Worm (Caenorhabditis elegans): ENCODE measurements around the gene C40A11.4.

Gene C40A11.4

DNA sequence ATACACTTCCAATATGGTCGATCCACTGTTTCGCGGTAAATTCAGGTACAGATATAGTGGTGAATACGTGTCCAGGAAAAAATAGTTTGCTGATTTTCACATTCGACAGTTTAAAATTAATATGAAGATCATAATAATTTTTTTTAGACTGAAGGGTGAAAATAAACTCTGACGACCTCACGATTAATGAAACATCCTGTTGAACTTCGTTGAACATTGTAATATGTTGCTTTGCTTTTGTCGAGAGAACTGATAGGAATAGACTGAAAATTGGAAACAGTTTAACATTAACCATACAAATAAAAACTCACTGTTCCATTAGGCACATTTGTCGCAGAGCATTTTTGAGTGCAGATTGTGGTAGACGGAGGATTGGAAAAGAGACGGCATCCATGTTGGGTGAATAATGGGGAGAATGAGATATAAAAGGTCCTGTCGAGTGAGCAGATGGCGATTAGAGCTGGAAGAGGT lies 43.7 kb upstream of the C40A11.4 start, which contains the start of gene fbxb-37:
Gene fbxb-37 (minus strand): TSS at position 421 of the 471 bp plus-strand sequence.
- TF ChIP-seq unc-62 (GFP tag; optimal IDR thresholded peaks at IDR 0.05) (no peak), nhr-90 (tag; optimal IDR thresholded peaks at IDR 0.05) (no peak), ztf-6 (GFP tag; IDR thresholded peaks at IDR 0.05) (no peak), dpff-1 (tag; optimal IDR thresholded peaks at IDR 0.05) (no peak), madf-10 (tag; optimal IDR thresholded peaks at IDR 0.05) (no peak), F22D6.2 (tag; optimal IDR thresholded peaks at IDR 0.05) (no peak), nhr-27 (tag; optimal IDR thresholded peaks at IDR 0.05) (no peak), unc-130 (GFP tag; optimal IDR thresholded peaks at IDR 0.05) (no peak), C17E4.6 (GFP tag; IDR thresholded peaks at IDR 0.05) (no peak), hlh-26 (GFP tag; conservative IDR thresholded peaks at IDR 0.05) (no peak), hlh-12 (tag; optimal IDR thresholded peaks at IDR 0.05) (no peak), snpc-1.1 (tag; optimal IDR thresholded peaks at IDR 0.05; ENCODE audit: insufficient read depth) (no peak), nhr-80 (tag; optimal IDR thresholded peaks at IDR 0.05) (no peak), K12H6.12 (tag; optimal IDR thresholded peaks at IDR 0.05) (no peak), pha-4 (tag; optimal IDR thresholded peaks at IDR 0.05) (no peak), mcd-1 (GFP tag; IDR thresholded peaks at IDR 0.05) (no peak), T07F8.4 (tag; optimal IDR thresholded peaks at IDR 0.05) (no peak), B0261.1 (tag; optimal IDR thresholded peaks at IDR 0.05) (no peak)

DNA sequence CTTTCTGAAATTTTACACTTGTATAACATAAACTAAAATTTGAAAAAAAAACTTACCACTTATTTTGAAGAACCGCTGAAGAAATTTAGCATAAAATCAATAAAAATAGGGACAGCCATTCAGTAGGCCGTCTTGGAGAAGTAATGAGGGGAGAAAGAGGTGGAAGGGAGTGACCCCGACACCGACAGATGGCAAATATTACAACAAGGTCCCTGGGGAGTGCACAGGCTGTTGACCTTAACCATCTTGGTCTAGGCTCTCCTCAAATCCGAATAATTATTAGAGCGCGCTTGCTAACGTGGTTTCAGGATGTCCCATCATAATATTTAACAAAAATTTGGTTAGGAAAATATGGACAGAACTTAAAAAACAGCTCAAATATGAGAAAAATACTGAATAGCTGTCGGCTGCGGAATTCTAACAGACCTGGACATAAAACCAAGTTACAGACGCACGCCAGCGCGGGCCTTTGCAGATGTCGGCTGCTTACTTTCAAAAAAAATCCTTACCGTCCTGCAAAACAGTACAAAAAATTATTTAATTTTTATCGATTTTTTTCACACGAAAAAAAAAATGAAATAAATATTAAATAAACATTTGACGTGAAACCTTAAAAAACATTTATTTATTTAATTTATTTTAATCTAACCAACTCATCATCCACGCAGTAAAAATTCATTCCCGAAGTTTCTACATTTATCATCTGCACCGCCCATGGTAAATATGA lies 42.1 kb upstream of the C40A11.4 start, which contains the start of gene T16A1.2:
Gene T16A1.2 (plus strand): TSS at position 677 of the 727 bp plus-strand sequence.
- TF ChIP-seq F37B4.10 (GFP tag; IDR thresholded peaks at IDR 0.05) (no peak), rcor-1 (GFP tag; IDR thresholded peaks at IDR 0.05) (no peak), sptf-2 (GFP tag; optimal IDR thresholded peaks at IDR 0.05) (no peak), unc-130 (GFP tag; optimal IDR thresholded peaks at IDR 0.05) (no peak), ccch-3 (GFP tag; optimal IDR thresholded peaks at IDR 0.05) (no peak), mel-28 (tag; optimal IDR thresholded peaks at IDR 0.05; ENCODE audit: borderline replicate concordance) (no peak), efl-1 (GFP tag; optimal IDR thresholded peaks at IDR 0.05) (no peak), F52B5.7 (tag; optimal IDR thresholded peaks at IDR 0.05) (no peak), madf-3 (GFP tag; IDR thresholded peaks at IDR 0.05) (no peak), lir-1 (GFP tag; conservative IDR thresholded peaks at IDR 0.05) (no peak), F22D6.2 (tag; optimal IDR thresholded peaks at IDR 0.05) (no peak), tlf-1 (GFP tag; optimal IDR thresholded peaks at IDR 0.05) (no peak), lin-54 (GFP tag; optimal IDR thresholded peaks at IDR 0.05) (no peak), hrde-1 (tag; optimal IDR thresholded peaks at IDR 0.05; ENCODE audit: borderline replicate concordance) (no peak), Y79H2A.3 (GFP tag; conservative IDR thresholded peaks at IDR 0.05) (no peak)

DNA sequence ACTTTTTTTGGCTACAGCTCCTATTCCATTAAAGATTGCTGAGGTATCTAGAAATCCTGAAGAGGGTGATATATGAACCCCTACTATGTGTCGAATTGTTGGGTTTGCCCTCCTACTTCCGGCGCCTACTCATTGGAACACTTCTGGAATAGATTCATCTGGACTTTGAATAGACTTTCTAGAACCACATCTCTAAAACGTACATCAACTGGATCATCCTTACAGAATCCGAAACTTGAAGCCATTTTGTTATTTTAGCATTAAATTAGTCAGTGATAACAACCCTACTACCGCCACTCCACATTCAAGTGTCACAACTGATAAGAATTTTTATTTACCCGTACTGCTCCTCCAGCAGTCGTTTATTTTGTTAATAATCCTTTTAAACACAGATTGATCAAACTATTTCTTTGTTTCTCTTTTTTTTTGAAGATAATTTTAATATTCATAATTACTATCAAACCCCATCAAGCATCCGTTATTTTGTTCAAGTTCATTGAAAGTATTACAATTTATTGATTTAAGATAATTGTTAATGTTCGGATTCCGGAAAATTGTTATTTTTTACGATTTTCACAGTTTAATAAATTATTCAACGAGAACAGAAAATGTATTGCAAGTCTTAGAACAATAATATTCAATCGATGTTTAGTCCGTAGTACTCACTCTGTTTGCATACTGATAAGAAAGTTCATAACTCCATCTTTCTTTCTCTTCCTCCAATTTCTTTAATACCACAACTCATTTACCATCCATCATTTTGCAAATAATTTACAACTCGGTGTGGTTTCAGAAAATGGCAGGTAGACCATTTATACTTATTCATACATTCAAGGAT lies 37.9 kb upstream of the C40A11.4 start, which contains the start of gene math-42:
Gene math-42 (plus strand): TSS at position 788 of the 838 bp plus-strand sequence.
- TF ChIP-seq nhr-80 (tag; optimal IDR thresholded peaks at IDR 0.05) (peak; percentile 27), F22D6.2 (tag; optimal IDR thresholded peaks at IDR 0.05) (no peak)

DNA sequence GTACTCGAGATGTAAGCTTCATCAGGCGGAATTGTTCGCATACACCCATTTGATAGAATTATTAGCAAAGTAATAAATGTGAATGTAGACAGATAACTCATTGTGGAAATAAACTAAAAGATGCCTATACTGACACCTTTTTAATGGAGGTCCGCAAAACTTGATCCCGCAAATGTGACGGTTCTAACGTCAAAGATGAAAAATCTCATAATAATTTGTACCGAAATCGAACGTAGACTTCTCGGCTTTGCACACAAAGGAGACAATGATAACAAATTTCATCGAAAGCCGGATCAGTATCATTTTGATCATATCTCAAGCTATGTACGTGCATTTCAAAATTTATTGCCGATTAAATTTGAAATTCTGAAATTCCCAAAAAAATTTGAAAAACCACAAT lies 28.9 kb upstream of the C40A11.4 start, which contains the start of gene R52.4:
Gene R52.4 (minus strand): TSS at position 101 of the 400 bp plus-strand sequence.
- TF ChIP-seq ceh-40 (GFP tag; IDR thresholded peaks at IDR 0.05) (no peak), egl-18 (GFP tag; IDR thresholded peaks at IDR 0.05) (no peak)
